Fruit fly (Drosophila melanogaster) whole organism, wandering third instar larva: ENCODE results near the gene CG14280.

Experiments used
- Abd-B ChIP-seq: fragments of >200 bp; optimal IDR thresholded peaks from 2 replicates; lab custom pipeline; 2017; ENCODE audit warnings: missing biosample characterization, missing genetic modification characterization
- CG32264 ChIP-seq: fragments of 200-800 bp; sonication (Bioruptor generic); optimal IDR thresholded peaks from 2 replicates; lab custom pipeline; 2016; ENCODE audit warnings: missing biosample characterization, missing genetic modification characterization
- CG9705 ChIP-seq: fragments of 200-800 bp; sonication (Bioruptor generic); optimal IDR thresholded peaks from 2 replicates; lab custom pipeline; 2018; ENCODE audit warnings: missing biosample characterization, mild to moderate bottlenecking, missing genetic modification characterization
- CrebA ChIP-seq: fragments of 200-800 bp; sonication (Bioruptor generic); optimal IDR thresholded peaks from 2 replicates; lab custom pipeline; 2016; ENCODE audit warnings: missing biosample characterization, mild to moderate bottlenecking, missing genetic modification characterization, borderline replicate concordance
- Dfd ChIP-seq: fragments of >200 bp; optimal IDR thresholded peaks from 2 replicates; lab custom pipeline; 2017; ENCODE audit warnings: missing biosample characterization, missing genetic modification characterization
- Dif ChIP-seq: fragments of 200-275, 200-300 bp; sonication (Bioruptor generic); optimal IDR thresholded peaks from 2 replicates; lab custom pipeline; 2018; ENCODE audit warnings: missing biosample characterization, missing genetic modification characterization; ENCODE audit not compliant: partially characterized antibody
- GATAd ChIP-seq: sonication (Bioruptor generic); optimal IDR thresholded peaks from 2 replicates; lab custom pipeline; 2016; ENCODE audit warnings: missing biosample characterization, missing genetic modification characterization
- HLH106 ChIP-seq: fragments of 200-800 bp; optimal IDR thresholded peaks from 3 replicates; lab custom pipeline; 2019; ENCODE audit warnings: missing biosample characterization, mild to moderate bottlenecking, missing genetic modification characterization, moderate library complexity
- Hnf4 ChIP-seq: fragments of 200-800 bp; sonication (Bioruptor generic); optimal IDR thresholded peaks from 2 replicates; lab custom pipeline; 2016; ENCODE audit warnings: missing biosample characterization, mild to moderate bottlenecking, missing genetic modification characterization
- Hr78 ChIP-seq: fragments of >200 bp; optimal IDR thresholded peaks from 2 replicates; lab custom pipeline; 2017; ENCODE audit warnings: missing biosample characterization, missing genetic modification characterization
- Hr83 ChIP-seq: fragments of 200-300 bp; sonication (Bioruptor generic); optimal IDR thresholded peaks from 2 replicates; lab custom pipeline; 2016; ENCODE audit warnings: missing biosample characterization, mild to moderate bottlenecking, missing genetic modification characterization, moderate library complexity; ENCODE audit not compliant: poor library complexity, severe bottlenecking
- Jra ChIP-seq: sonication (Bioruptor generic); optimal IDR thresholded peaks from 2 replicates; lab custom pipeline; 2016; ENCODE audit warnings: missing biosample characterization, missing genetic modification characterization
- Mio ChIP-seq: sonication (Bioruptor generic); optimal IDR thresholded peaks from 2 replicates; lab custom pipeline; 2016; ENCODE audit warnings: missing biosample characterization, missing genetic modification characterization
- Myc ChIP-seq: fragments of >200 bp; optimal IDR thresholded peaks from 2 replicates; lab custom pipeline; 2017
- N ChIP-seq: fragments of >200 bp; optimal IDR thresholded peaks from 2 replicates; lab custom pipeline; 2018; ENCODE audit warnings: missing biosample characterization, missing external identifiers, missing genetic modification characterization
- OdsH ChIP-seq: fragments of 200-800 bp; sonication (Bioruptor generic); optimal IDR thresholded peaks from 2 replicates; lab custom pipeline; 2016; ENCODE audit warnings: missing biosample characterization, mild to moderate bottlenecking, missing genetic modification characterization
- Rel ChIP-seq, 2 experiments: fragments of 200-800 bp; sonication (Bioruptor generic) in 1 of 2; optimal IDR thresholded peaks; 2 replicates in 1 of 2; 3 replicates in 1 of 2; lab custom pipeline; 2016 to 2019; ENCODE audit warnings: mild to moderate bottlenecking in 2 of 2, missing biosample characterization in 2 of 2, missing genetic modification characterization in 2 of 2, moderate library complexity in 1 of 2
- Sp1 ChIP-seq: fragments of 200-800 bp; sonication (Bioruptor generic); optimal IDR thresholded peaks from 3 replicates; lab custom pipeline; 2019; ENCODE audit warnings: missing biosample characterization, mild to moderate bottlenecking, missing genetic modification characterization, moderate library complexity
- Vsx2 ChIP-seq: fragments of 200-300, 225-300 bp; sonication (Bioruptor generic); optimal IDR thresholded peaks from 2 replicates; lab custom pipeline; 2018; ENCODE audit warnings: missing biosample characterization, missing genetic modification characterization; ENCODE audit not compliant: partially characterized antibody
- br ChIP-seq: fragments of 200-800 bp; sonication (Bioruptor generic); optimal IDR thresholded peaks from 2 replicates; lab custom pipeline; 2016; ENCODE audit warnings: missing biosample characterization, missing genetic modification characterization
- brk ChIP-seq: fragments of 200-800 bp; sonication (Bioruptor generic); optimal IDR thresholded peaks from 2 replicates; lab custom pipeline; 2016; ENCODE audit warnings: missing biosample characterization, mild to moderate bottlenecking, missing genetic modification characterization
- dl ChIP-seq, 2 experiments: fragments of 175-275, 200-275 bp in 1 of 2; fragments of 200-275 bp in 1 of 2; sonication (Bioruptor generic); optimal IDR thresholded peaks; lab custom pipeline; 2018; ENCODE audit warnings: mild to moderate bottlenecking in 2 of 2, missing biosample characterization in 2 of 2, missing genetic modification characterization in 2 of 2, moderate library complexity in 2 of 2; ENCODE audit not compliant: partially characterized antibody in 2 of 2, insufficient read depth in 1 of 2
- dmrt93B ChIP-seq: fragments of 200-800 bp; sonication (Bioruptor generic); optimal IDR thresholded peaks from 2 replicates; lab custom pipeline; 2018; ENCODE audit warnings: missing biosample characterization, mild to moderate bottlenecking, missing genetic modification characterization
- ey ChIP-seq: fragments of 200-800 bp; sonication (Bioruptor generic); optimal IDR thresholded peaks from 2 replicates; lab custom pipeline; 2016; ENCODE audit warnings: missing biosample characterization, missing genetic modification characterization
- foxo ChIP-seq, 2 experiments: fragments of 200-800 bp; sonication (Bioruptor generic); optimal IDR thresholded peaks; 2 replicates in 1 of 2; 3 replicates in 1 of 2; lab custom pipeline; 2016 to 2017; ENCODE audit warnings: missing biosample characterization in 2 of 2, missing genetic modification characterization in 2 of 2
- fru ChIP-seq: fragments of 200-800 bp; sonication (Bioruptor generic); optimal IDR thresholded peaks from 3 replicates; lab custom pipeline; 2016; ENCODE audit warnings: missing biosample characterization, mild to moderate bottlenecking, missing genetic modification characterization
- h ChIP-seq: fragments of 200-800 bp; sonication (Bioruptor generic); optimal IDR thresholded peaks from 3 replicates; lab custom pipeline; 2016; ENCODE audit warnings: missing biosample characterization, mild to moderate bottlenecking, missing genetic modification characterization
- jim ChIP-seq: fragments of 175-275, 200-325 bp; sonication (Bioruptor generic); optimal IDR thresholded peaks from 2 replicates; lab custom pipeline; 2016; ENCODE audit warnings: missing biosample characterization, mild to moderate bottlenecking, missing genetic modification characterization
- lola ChIP-seq: fragments of >200 bp; optimal IDR thresholded peaks from 2 replicates; lab custom pipeline; 2017; ENCODE audit warnings: missing biosample characterization, missing genetic modification characterization
- pan ChIP-seq: fragments of >200 bp; optimal IDR thresholded peaks from 2 replicates; lab custom pipeline; 2017
- psq ChIP-seq: fragments of 200-800 bp; sonication (Bioruptor generic); optimal IDR thresholded peaks from 3 replicates; lab custom pipeline; 2017; ENCODE audit warnings: missing biosample characterization, mild to moderate bottlenecking, missing genetic modification characterization, moderate library complexity
- rgr ChIP-seq: fragments of 200-800 bp; sonication (Bioruptor generic); optimal IDR thresholded peaks from 3 replicates; lab custom pipeline; 2016; ENCODE audit warnings: missing biosample characterization, mild to moderate bottlenecking, missing genetic modification characterization
- sage ChIP-seq: fragments of 200-800 bp; sonication (Bioruptor generic); optimal IDR thresholded peaks from 2 replicates; lab custom pipeline; 2016; ENCODE audit warnings: missing biosample characterization, mild to moderate bottlenecking, missing genetic modification characterization
- sv ChIP-seq: fragments of 200-800 bp; sonication (Bioruptor generic); optimal IDR thresholded peaks from 3 replicates; lab custom pipeline; 2016; ENCODE audit warnings: missing biosample characterization, missing genetic modification characterization
- tai ChIP-seq: sonication (Bioruptor generic); optimal IDR thresholded peaks from 2 replicates; lab custom pipeline; 2016; ENCODE audit warnings: missing biosample characterization, missing genetic modification characterization
- usp ChIP-seq: fragments of >200 bp; optimal IDR thresholded peaks from 2 replicates; lab custom pipeline; 2017; ENCODE audit warnings: missing biosample characterization, missing genetic modification characterization
- woc ChIP-seq: sonication (Bioruptor generic); optimal IDR thresholded peaks from 2 replicates; lab custom pipeline; 2016; ENCODE audit warnings: missing biosample characterization, mild to moderate bottlenecking, missing genetic modification characterization

Gene CG14280

DNA sequence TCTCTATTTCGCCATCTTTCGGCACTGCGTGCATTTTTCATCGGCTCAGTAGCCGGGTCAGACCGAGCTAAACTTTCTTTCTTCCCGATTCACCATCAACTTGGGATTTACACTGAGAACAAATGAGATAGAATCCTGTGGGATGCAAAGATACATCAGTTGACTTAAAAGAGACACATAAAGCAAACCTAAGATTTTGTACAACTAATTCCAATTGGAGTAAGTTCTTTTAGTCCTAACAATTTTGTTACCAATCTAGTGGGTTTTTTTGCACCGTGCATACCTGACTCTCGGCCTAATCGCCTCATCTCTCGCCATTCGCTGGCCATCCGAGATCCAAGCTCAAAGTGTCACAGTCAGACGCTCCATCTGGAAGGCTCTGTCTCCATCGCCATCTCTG lies 8.2 kb downstream of the CG14280 start:
- TF ChIP-seq Hr78 (GFP tag; lab: Kevin White, UChicago): no peak
- no peak for TF ChIP-seq CrebA (GFP tag; lab: Kevin White, UChicago)
- no peak for TF ChIP-seq br (GFP tag; lab: Kevin White, UChicago)
- TF ChIP-seq N: no peak
- no peak for TF ChIP-seq GATAd (GFP tag; lab: Kevin White, UChicago)
- TF ChIP-seq CG9705 (GFP tag; lab: Kevin White, UChicago): no peak
- no peak for TF ChIP-seq CG32264 (GFP tag; lab: Kevin White, UChicago)
- TF ChIP-seq Mio (GFP tag; lab: Kevin White, UChicago): no peak
- no peak for TF ChIP-seq psq
- no peak for TF ChIP-seq Hnf4 (GFP tag; lab: Kevin White, UChicago)
- no peak for TF ChIP-seq jim (GFP tag; lab: Kevin White, UChicago)
- TF ChIP-seq OdsH (GFP tag; lab: Kevin White, UChicago): no peak
- no peak for TF ChIP-seq rgr (GFP tag; lab: Kevin White, UChicago)

DNA sequence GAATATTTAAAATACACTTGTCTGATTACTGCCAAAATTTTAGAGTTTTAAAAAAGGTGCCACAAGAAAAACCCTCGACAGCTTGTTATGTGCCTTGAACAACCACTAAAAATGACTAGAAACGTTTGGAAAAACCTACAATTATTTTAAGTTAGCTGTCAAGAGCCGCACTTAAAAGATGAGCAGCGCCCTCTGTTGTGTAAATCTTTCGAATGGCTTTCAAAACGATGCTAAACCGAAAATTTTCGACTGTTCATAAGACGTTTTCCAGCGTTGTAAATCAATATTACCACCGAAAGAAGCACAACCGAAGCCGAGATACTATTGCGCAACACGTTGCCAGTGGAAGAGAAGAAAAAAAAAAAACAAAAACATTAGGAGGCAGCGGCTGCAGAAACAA lies 14.5 kb downstream of the CG14280 start:
- no peak for TF ChIP-seq fru (GFP tag; lab: Kevin White, UChicago)
- no peak for TF ChIP-seq Abd-B (GFP tag; lab: Kevin White, UChicago)
- no peak for TF ChIP-seq Hr83
- TF ChIP-seq Mio (GFP tag; lab: Kevin White, UChicago): no peak
- TF ChIP-seq Hnf4 (GFP tag; lab: Kevin White, UChicago): no peak
- TF ChIP-seq Sp1 (GFP tag; lab: Kevin White, UChicago): no peak
- TF ChIP-seq rgr (GFP tag; lab: Kevin White, UChicago): no peak
- TF ChIP-seq dl (GFP tag; optimal IDR thresholded peaks at IDR 0.05; lab: Kevin White, UChicago; ENCODE audit: insufficient read depth in 1 of 2, partially characterized antibody in 2 of 2): no peak
- TF ChIP-seq psq: no peak
- TF ChIP-seq Hr78 (GFP tag; lab: Kevin White, UChicago): no peak
- TF ChIP-seq usp (GFP tag; lab: Kevin White, UChicago): no peak
- TF ChIP-seq jim (GFP tag; lab: Kevin White, UChicago): no peak
- no peak for TF ChIP-seq Myc (lab: Kevin White, UChicago)
- TF ChIP-seq, all 38 proteins: peak for 0

DNA sequence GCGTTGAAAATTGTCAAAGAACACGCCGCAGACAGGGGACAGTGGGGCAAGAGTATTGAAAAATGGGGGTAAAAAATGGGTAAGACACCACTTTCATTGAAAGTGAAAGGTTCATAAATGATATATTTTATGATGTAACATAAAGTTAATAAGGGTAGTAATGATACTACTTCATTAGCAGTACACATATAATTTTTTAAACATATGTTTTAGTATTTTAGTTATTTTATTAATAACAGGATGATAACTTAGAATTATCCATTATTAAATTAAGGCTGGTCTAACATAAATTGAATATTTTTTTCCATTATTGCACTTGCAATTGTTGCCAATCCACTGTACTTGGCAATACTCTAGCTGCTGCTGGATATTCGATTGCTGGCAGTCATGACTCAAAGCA lies 17.5 kb downstream of the CG14280 start:
- TF ChIP-seq Hr83 (no peak), OdsH (GFP tag; lab: Kevin White, UChicago) (peak; percentile 26), foxo (GFP tag; optimal IDR thresholded peaks at IDR 0.05; lab: Kevin White, UChicago) (peak in 1 of 2 experiments; percentile 27)
- TF ChIP-seq, all 38 proteins: peak for 2

DNA sequence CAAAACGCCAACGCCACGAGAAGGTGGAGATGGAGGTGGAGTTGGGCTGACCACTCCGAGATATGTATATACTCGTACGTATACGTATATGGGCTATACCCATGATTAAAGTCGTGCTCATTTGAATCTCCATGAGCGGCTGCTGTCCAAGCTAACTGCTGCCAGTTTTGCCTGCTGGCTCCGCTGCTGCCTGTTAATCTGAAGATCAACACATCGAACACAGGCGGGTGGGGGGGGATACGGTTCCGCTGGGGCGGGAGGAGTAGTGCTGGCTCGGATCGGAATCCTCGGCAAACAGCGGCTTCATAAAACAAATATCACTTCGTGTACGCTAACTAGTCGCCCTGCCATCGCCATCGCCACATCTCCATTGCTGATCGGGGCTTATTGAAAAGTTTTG lies 19.6 kb downstream of the CG14280 start:
- TF ChIP-seq CG32264 (GFP tag; lab: Kevin White, UChicago): no peak

DNA sequence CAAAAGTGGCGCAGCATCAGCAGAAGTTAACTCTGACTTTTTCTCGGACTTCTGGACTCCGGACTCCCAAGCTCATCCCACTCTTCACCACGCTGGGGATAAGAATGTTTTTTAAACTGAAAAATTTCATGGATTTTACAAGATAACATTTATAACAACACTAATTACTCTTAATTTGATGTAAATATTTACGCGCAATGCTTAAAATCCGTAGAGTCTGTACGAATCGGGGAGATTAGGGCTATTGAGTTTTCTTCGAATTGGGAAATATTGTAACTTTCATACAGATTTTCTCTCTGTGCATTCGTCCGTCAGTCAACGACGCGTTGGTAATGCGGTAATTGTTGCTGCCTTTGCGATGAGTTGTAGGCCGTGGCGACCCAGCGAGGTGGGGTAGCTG lies 25.7 kb downstream of the CG14280 start:
- TF ChIP-seq sv (GFP tag; lab: Kevin White, UChicago) (no peak), CG32264 (GFP tag; lab: Kevin White, UChicago) (no peak), Hr83 (no peak), Abd-B (GFP tag; lab: Kevin White, UChicago) (no peak), brk (no peak), CG9705 (GFP tag; lab: Kevin White, UChicago) (no peak), HLH106 (tag; lab: Kevin White, UChicago) (peak; percentile 70), woc (GFP tag; lab: Kevin White, UChicago) (peak; percentile 57), Vsx2 (GFP tag; lab: Kevin White, UChicago) (no peak), Mio (GFP tag; lab: Kevin White, UChicago) (peak; percentile 11), sage (GFP tag; lab: Kevin White, UChicago) (peak; percentile 56), Hr78 (GFP tag; lab: Kevin White, UChicago) (no peak), Dif (no peak), h (GFP tag; lab: Kevin White, UChicago) (peak; percentile 81), usp (GFP tag; lab: Kevin White, UChicago) (no peak), tai (no peak), jim (GFP tag; lab: Kevin White, UChicago) (no peak), fru (GFP tag; lab: Kevin White, UChicago) (peak; percentile 78), Dfd (GFP tag; lab: Kevin White, UChicago) (no peak), rgr (GFP tag; lab: Kevin White, UChicago) (peak; percentile 74), foxo (GFP tag; optimal IDR thresholded peaks at IDR 0.05; lab: Kevin White, UChicago) (peak in 1 of 2 experiments; percentile 62), dl (GFP tag; optimal IDR thresholded peaks at IDR 0.05; lab: Kevin White, UChicago; ENCODE audit: insufficient read depth in 1 of 2, partially characterized antibody in 2 of 2) (no peak), dmrt93B (GFP tag; lab: Kevin White, UChicago) (peak; percentile 16), br (GFP tag; lab: Kevin White, UChicago) (peak; percentile 77), Rel (GFP tag; optimal IDR thresholded peaks at IDR 0.05; lab: Kevin White, UChicago) (peak; percentile 1), Rel (tag; optimal IDR thresholded peaks at IDR 0.05; lab: Kevin White, UChicago) (no peak), CrebA (GFP tag; lab: Kevin White, UChicago) (no peak), Hnf4 (GFP tag; lab: Kevin White, UChicago) (peak; percentile 48), ey (GFP tag; lab: Kevin White, UChicago) (peak; percentile 75), Jra (GFP tag; lab: Kevin White, UChicago) (no peak), OdsH (GFP tag; lab: Kevin White, UChicago) (peak; percentile 64), pan (no peak), lola (GFP tag; lab: Kevin White, UChicago) (no peak), psq (peak; percentile 45), N (no peak), Myc (lab: Kevin White, UChicago) (no peak)
